Worm (Caenorhabditis elegans) whole organism, L1 larva: ENCODE data around the gene srw-3.

ENCODE experiments used
- blmp-1 ChIP-seq: fragments of 150-350 bp; optimal IDR thresholded peaks from 2 replicates; lab custom pipeline; 2014; ENCODE audit warnings: missing biosample characterization, missing genetic modification characterization
- ceh-8 ChIP-seq: fragments of 200-800 bp; sonication (Bioruptor generic); optimal IDR thresholded peaks from 2 replicates; lab custom pipeline; 2018; ENCODE audit warnings: mild to moderate bottlenecking, missing genetic modification characterization, moderate library complexity, missing compliant biosample characterization
- dsc-1 ChIP-seq: sonication (generic microtip); optimal IDR thresholded peaks from 2 replicates; lab custom pipeline; 2016; ENCODE audit warnings: mild to moderate bottlenecking, missing genetic modification characterization, missing compliant biosample characterization
- nhr-19 ChIP-seq: fragments of 200-800 bp; sonication (Bioruptor generic); conservative IDR thresholded peaks from 2 replicates; pipeline ENCODE4 v1.3.6; 2022; ENCODE audit warnings: missing genetic modification characterization, missing compliant biosample characterization
- nhr-76 ChIP-seq: sonication (generic microtip); optimal IDR thresholded peaks from 2 replicates; lab custom pipeline; 2017; ENCODE audit warnings: missing biosample characterization, missing genetic modification characterization

DNA sequence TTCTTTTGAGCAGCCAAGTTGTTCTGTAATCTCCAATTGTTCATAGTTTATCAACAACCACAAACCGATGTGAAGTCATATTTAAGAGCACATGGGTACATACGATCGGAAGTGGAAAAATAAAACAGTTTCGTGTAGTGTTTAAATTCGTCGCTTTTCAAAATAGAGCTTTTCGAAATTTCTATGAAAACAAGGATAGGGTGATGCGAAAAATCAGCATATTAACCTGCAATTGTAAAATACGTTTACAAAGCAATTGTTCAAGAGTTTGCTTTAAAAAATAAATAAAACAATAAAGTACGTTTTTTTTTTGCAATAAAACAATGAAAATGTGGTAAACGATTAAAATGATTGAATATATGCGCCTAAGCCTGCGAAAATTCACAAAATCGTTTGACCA lies 16.5 kb downstream of the srw-3 start, which contains the start of gene ZK105.14:
- TF ChIP-seq blmp-1 (no peak), ceh-8 (GFP tag; lab: Kevin White, UChicago) (no peak), nhr-19 (no peak), dsc-1 (tag; lab: Kevin White, UChicago) (no peak), nhr-76 (no peak)
